Worm (Caenorhabditis elegans) whole organism, early embryonic: Measurements from ENCODE around the gene duxl-1.
"Not testable (repeated sequence)": the region's sequence is repeated elsewhere in the genome, so short reads cannot be mapped to it uniquely, and the experiment has no call there.

ENCODE experiments used
- B0310.2 ChIP-seq: sonication (generic microtip); optimal IDR thresholded peaks from 2 replicates; lab custom pipeline; 2016; ENCODE audit warnings: mild to moderate bottlenecking, missing genetic modification characterization, missing compliant biosample characterization
- F13C5.2 ChIP-seq: sonication (generic microtip); optimal IDR thresholded peaks from 2 replicates; lab custom pipeline; 2017; ENCODE audit warnings: mild to moderate bottlenecking, missing genetic modification characterization, inconsistent platforms, missing compliant biosample characterization
- aly-1 ChIP-seq: sonication (generic microtip); optimal IDR thresholded peaks from 2 replicates; lab custom pipeline; 2016; ENCODE audit warnings: missing genetic modification characterization, missing compliant biosample characterization
- ama-1 ChIP-seq: fragments of 150-350 bp; optimal IDR thresholded peaks from 2 replicates; lab custom pipeline; 2014
- ceh-13 ChIP-seq: fragments of 200-800 bp; sonication (Bioruptor generic); optimal IDR thresholded peaks from 2 replicates; lab custom pipeline; 2018; ENCODE audit warnings: mild to moderate bottlenecking, missing genetic modification characterization, missing compliant biosample characterization
- ceh-36 ChIP-seq: sonication (generic microtip); optimal IDR thresholded peaks from 2 replicates; lab custom pipeline; 2016; ENCODE audit warnings: missing genetic modification characterization, inconsistent platforms, missing compliant biosample characterization
- ets-7 ChIP-seq: sonication (generic microtip); optimal IDR thresholded peaks from 2 replicates; lab custom pipeline; 2016; ENCODE audit warnings: missing genotype, missing genetic modification characterization, missing compliant biosample characterization
- flt-1 ChIP-seq: fragments of 200-800 bp; sonication (Bioruptor generic); IDR thresholded peaks from 2 replicates; pipeline ENCODE4 v1.3.6; 2022; ENCODE audit warnings: missing genetic modification characterization, missing compliant biosample characterization
- hmbx-1 ChIP-seq: sonication (generic microtip); optimal IDR thresholded peaks from 2 replicates; lab custom pipeline; 2016; ENCODE audit warnings: mild to moderate bottlenecking, missing genetic modification characterization, missing compliant biosample characterization
- hmg-4 ChIP-seq: fragments of 200-800 bp; sonication (Bioruptor generic); optimal IDR thresholded peaks from 2 replicates; lab custom pipeline; 2018; ENCODE audit warnings: mild to moderate bottlenecking, missing genetic modification characterization, missing compliant biosample characterization
- hnd-1 ChIP-seq: sonication (generic microtip); optimal IDR thresholded peaks from 2 replicates; lab custom pipeline; 2016; ENCODE audit warnings: missing genetic modification characterization, missing compliant biosample characterization
- pes-1 ChIP-seq: fragments of 200-800 bp; sonication (Bioruptor generic); IDR thresholded peaks from 2 replicates; pipeline ENCODE4 v1.3.6; 2022; ENCODE audit warnings: missing genetic modification reagents, missing genetic modification characterization, missing compliant biosample characterization
- scrt-1 ChIP-seq: fragments of 200-800 bp; sonication (Bioruptor generic); IDR thresholded peaks from 2 replicates; pipeline ENCODE4 v1.3.6; 2022; ENCODE audit warnings: missing genetic modification characterization, missing compliant biosample characterization
- sea-1 ChIP-seq: fragments of 200-800 bp; sonication (Bioruptor generic); conservative IDR thresholded peaks from 2 replicates; pipeline ENCODE4 v1.3.6; 2022; ENCODE audit warnings: missing genetic modification characterization, missing compliant biosample characterization
- tbx-11 ChIP-seq: fragments of 200-800 bp; sonication (Bioruptor generic); IDR thresholded peaks from 2 replicates; pipeline ENCODE4 v1.3.6; 2022; ENCODE audit warnings: missing genetic modification characterization, missing compliant biosample characterization
- tbx-37 ChIP-seq: fragments of 200-800 bp; sonication (Bioruptor generic); conservative IDR thresholded peaks from 2 replicates; pipeline ENCODE4 v1.3.6; 2022; ENCODE audit warnings: missing genetic modification reagents, missing genetic modification characterization, missing compliant biosample characterization
- tra-4 ChIP-seq: sonication (generic microtip); optimal IDR thresholded peaks from 2 replicates; lab custom pipeline; 2017; ENCODE audit warnings: missing genetic modification characterization, missing compliant biosample characterization

Gene duxl-1

DNA sequence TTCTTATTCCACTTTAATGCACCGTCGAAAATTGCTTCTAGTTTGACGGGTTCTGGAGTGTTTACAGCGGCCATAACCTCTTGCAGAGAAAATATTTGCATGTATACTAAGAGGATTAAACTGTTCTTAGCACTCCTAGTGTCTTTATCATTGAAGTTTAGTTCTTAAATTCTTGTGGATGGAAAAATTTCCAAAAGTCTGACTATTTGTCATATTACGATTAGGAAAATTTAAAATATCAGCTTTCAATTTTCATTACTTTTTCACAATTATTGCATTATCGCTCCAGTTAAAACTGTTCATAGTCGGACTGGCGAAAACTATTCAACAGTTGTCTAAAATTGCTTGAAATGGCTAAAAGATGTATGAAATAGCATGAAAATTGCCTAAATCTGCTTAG lies 2.6 kb upstream of the duxl-1 start, which contains the start of gene ZC204.13:
Gene ZC204.13 (minus strand): TSS at position 101 of the 400 bp plus-strand sequence.
- TF ChIP-seq aly-1 (tag; lab: Kevin White, UChicago); pes-1 (GFP tag; lab: Robert Waterston, UW); hmbx-1 (tag; lab: Kevin White, UChicago): not testable (repeated sequence)

DNA sequence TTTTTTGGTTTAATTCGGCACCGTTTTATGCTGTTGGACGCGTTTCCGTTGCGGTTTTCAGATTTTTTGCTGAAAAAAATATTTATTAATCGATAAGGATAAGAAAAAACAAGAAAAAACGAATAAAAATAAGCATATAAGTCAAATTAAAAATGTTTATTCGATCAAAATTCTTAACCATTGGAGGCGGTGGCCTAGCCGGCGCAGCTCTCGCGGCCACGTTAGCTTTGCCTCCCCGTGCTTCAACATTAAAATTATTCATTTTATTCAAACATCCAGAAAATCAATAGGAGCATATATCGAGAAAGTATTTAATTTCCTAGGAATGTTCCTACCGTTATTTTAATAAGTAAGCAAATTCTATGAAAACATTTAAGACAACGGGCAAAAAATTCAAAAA lies 618 bp upstream of the duxl-1 start, which contains the start of gene ZC204.14:
Gene ZC204.14 (minus strand): TSS at position 69 of the 400 bp plus-strand sequence.
- TF ChIP-seq hnd-1 (no peak), aly-1 (tag; lab: Kevin White, UChicago) (no peak), tra-4 (tag; lab: Kevin White, UChicago) (no peak), F13C5.2 (no peak), ceh-36 (tag; lab: Kevin White, UChicago) (no peak), B0310.2 (no peak), ets-7 (tag; lab: Kevin White, UChicago) (no peak), ama-1 (lab: Kevin White, UChicago) (no peak), scrt-1 (GFP tag; lab: Robert Waterston, UW) (no peak), pes-1 (GFP tag; lab: Robert Waterston, UW) (no peak), ceh-13 (no peak), sea-1 (no peak), hmg-4 (GFP tag; lab: Kevin White, UChicago) (no peak), tbx-11 (GFP tag; lab: Robert Waterston, UW) (no peak), hmbx-1 (tag; lab: Kevin White, UChicago) (no peak), flt-1 (GFP tag; lab: Robert Waterston, UW) (no peak), tbx-37 (no peak)

DNA sequence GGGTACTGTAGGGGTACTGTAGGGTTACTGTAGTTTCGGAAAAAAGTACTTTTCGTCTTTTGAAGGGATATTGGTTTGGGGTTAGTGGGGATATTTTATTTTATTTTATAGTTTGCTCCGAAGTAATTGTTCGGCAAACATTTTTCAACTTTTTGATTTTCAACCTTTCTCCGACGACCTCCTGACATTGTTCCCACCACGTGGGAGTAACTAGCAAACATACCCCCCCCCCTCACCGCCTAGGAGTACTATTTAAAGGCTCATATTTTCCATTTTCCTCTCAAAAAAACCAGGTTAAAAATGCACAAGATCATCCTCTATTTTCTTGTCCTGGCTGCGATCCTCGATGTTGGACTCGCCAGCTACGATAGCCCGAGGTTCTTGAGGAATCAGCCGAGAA lies 2.5 kb downstream of the duxl-1 start, which contains the start of gene srlf-29:
Gene srlf-29 (plus strand): TSS at position 301 of the 400 bp plus-strand sequence.
- TF ChIP-seq aly-1 (tag; lab: Kevin White, UChicago): no peak
- no peak for TF ChIP-seq ceh-13
- no peak for TF ChIP-seq scrt-1 (GFP tag; lab: Robert Waterston, UW)
- no peak for TF ChIP-seq ets-7 (tag; lab: Kevin White, UChicago)

DNA sequence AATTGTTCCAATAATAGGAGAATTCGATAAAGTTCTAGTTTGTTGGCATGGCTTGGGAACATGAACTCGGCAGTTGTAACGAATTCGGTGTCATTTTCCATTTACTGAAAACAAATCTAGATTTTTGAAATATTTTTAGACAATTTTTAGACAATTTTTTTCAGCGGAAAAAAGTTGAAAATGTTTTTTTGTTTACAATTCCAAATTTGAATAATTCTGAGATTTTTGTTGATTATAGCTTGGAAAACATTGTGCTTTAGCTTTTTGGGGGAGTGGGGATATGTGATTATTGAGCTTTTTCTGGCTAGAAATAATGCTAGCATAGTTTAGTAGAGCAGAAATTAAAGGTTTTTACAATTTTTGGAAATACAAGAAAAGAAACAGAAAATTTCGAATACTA lies 5.4 kb downstream of the duxl-1 start, which contains the start of gene srw-97:
Gene srw-97 (minus strand): TSS at position 101 of the 400 bp plus-strand sequence.
- TF ChIP-seq pes-1 (GFP tag; lab: Robert Waterston, UW) (no peak), ceh-13 (no peak), tbx-37 (no peak), sea-1 (no peak), hnd-1 (no peak), F13C5.2 (no peak), scrt-1 (GFP tag; lab: Robert Waterston, UW) (no peak), hmg-4 (GFP tag; lab: Kevin White, UChicago) (no peak), aly-1 (tag; lab: Kevin White, UChicago) (no peak), hmbx-1 (tag; lab: Kevin White, UChicago) (no peak), flt-1 (GFP tag; lab: Robert Waterston, UW) (no peak), ets-7 (tag; lab: Kevin White, UChicago) (no peak), tra-4 (tag; lab: Kevin White, UChicago) (no peak), ceh-36 (tag; lab: Kevin White, UChicago) (no peak), tbx-11 (GFP tag; lab: Robert Waterston, UW) (no peak), B0310.2 (no peak), ama-1 (lab: Kevin White, UChicago) (no peak)

DNA sequence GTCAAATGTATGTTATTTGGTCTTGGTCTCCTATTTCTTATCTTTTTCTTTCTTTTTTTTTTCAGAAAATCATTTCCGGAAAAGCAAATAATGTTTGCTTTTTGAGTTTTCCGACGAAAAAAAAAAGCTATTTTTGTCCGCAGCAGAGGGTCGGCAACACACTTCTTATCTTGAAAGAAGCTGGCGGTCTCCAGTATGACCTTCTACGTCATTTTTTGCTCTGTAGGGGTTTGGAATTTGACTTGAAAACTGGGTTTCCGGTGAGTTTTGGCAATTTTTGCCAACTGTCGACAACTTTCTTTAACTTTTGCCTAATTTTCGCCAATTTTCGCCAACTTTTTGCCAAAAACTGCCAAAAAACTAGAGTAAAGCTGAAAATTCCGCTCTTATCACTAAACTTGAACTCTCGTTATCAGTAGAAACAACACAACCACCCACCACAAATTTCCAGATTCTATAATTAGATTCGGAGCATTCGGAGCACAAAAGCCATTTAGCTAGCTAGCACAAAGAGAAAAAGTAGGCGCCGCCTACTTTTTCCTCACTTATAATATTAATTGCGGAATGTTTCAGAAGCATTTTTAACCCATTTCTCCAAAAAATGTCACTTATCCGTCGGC lies 6.9 kb downstream of the duxl-1 start, which contains the start of gene nhx-6:
Gene nhx-6 (plus strand): TSS at position 570 of the 620 bp plus-strand sequence.
- TF ChIP-seq sea-1 (no peak), ets-7 (tag; lab: Kevin White, UChicago) (no peak), aly-1 (tag; lab: Kevin White, UChicago) (no peak), pes-1 (GFP tag; lab: Robert Waterston, UW) (no peak), ceh-36 (tag; lab: Kevin White, UChicago) (no peak), flt-1 (GFP tag; lab: Robert Waterston, UW) (no peak), hnd-1 (no peak), F13C5.2 (no peak), hmg-4 (GFP tag; lab: Kevin White, UChicago) (no peak), tbx-11 (GFP tag; lab: Robert Waterston, UW) (no peak), scrt-1 (GFP tag; lab: Robert Waterston, UW) (no peak)

DNA sequence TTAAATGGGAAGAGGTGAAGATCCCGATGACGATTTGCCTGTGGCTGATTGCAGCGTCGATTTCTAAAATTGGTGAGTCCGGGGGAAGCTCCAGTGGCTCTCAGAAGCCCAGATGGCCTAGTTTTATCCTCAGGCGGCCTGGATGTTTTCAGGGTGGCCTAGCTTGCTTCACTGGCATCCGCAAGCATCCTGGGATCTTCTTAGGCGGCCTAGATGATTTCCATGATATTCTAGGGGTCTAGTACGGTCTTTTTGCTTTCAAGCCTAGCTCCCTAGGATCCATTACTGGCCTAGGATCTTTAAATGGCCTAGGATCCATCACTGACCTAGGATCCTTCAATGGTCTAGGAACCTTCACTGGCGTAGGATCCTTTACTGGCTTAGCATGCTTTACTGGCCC lies 7.5 kb downstream of the duxl-1 start:
- TF ChIP-seq tbx-37 (no peak), B0310.2 (no peak), tbx-11 (GFP tag; lab: Robert Waterston, UW) (no peak), hmg-4 (GFP tag; lab: Kevin White, UChicago) (no peak), sea-1 (no peak), ceh-36 (tag; lab: Kevin White, UChicago) (no peak), flt-1 (GFP tag; lab: Robert Waterston, UW) (no peak), scrt-1 (GFP tag; lab: Robert Waterston, UW) (no peak)

DNA sequence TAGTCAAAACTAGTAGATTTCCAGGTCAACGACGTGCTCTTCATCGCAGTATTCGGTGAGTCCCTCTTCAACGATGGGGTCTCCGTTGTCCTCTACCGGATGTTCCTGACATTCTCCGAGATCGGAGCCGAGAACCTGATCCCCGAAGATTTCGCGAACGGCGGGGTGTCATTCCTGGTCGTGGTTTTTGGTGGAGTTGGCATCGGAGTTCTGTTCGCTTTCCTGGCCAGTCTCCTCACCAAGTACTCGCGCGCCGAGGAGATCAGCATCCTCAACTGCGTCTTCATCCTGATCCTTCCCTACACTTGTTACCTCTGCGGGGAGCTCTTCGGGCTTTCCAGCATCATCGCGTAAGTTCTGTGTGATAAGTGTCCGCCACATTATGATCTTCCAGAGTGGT lies 9.2 kb downstream of the duxl-1 start:
- TF ChIP-seq tbx-37 (no peak), flt-1 (GFP tag; lab: Robert Waterston, UW) (no peak), scrt-1 (GFP tag; lab: Robert Waterston, UW) (no peak), sea-1 (no peak), hnd-1 (no peak)

DNA sequence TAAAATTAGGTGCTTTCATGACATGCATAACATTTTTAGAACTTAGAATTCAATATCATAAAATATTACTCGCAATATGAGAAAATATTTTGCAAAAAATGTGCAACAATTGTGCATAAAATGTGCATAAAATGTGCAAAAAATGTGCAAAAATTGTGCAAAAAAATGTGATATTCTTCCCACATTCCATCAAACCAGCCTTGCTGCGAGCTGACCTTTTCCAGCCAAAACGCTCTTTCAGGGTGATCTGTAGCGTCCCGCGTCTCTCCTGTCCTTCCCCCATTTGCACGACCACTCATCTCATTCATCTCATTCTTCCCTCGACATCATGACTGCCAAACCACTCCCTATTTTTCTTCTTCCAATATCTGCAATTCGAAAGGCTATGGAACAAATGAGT lies 12.6 kb downstream of the duxl-1 start, which contains the start of gene fbxb-17:
Gene fbxb-17 (plus strand): TSS at position 301 of the 400 bp plus-strand sequence.
- TF ChIP-seq hmbx-1 (tag; lab: Kevin White, UChicago): no peak
- TF ChIP-seq tbx-11 (GFP tag; lab: Robert Waterston, UW): no peak
- TF ChIP-seq pes-1 (GFP tag; lab: Robert Waterston, UW): no peak
- TF ChIP-seq B0310.2: no peak
- TF ChIP-seq scrt-1 (GFP tag; lab: Robert Waterston, UW): no peak
- no peak for TF ChIP-seq sea-1
